Fruit fly (Drosophila melanogaster): Measurements from ENCODE around the gene SIFaR.

- TF ChIP-seq usp (GFP tag; optimal IDR thresholded peaks at IDR 0.05) (no peak), pan (optimal IDR thresholded peaks at IDR 0.05) (no peak), psq (optimal IDR thresholded peaks at IDR 0.05) (no peak), EcR (GFP tag; optimal IDR thresholded peaks at IDR 0.05) (no peak), Dll (optimal IDR thresholded peaks at IDR 0.05) (no peak), CG8478 (optimal IDR thresholded peaks at IDR 0.05) (no peak)
Observed at dm6 chr3R:21336797-21337244, 43.0 kb upstream of the SIFaR start.
